Worm (Caenorhabditis elegans): ENCODE measurements around the gene nas-24.

DNA sequence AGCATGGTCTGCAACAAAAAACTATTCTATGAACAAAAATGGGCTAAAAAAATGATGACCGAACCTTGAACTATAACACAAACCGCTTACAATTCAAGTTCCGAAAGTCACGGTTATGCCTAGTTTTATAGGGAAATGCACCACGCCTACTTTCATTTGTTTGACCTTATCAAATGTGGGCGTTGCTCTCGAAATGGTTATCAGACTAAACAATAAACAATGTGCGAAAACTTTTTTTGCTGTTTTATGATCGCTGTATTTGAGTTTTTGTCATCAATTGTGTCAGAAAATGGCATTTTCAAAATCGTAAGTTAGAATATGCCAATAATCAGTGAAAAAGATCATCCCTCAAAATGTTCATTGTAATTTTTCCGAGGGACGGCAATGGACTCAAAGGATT, 33.0 kb upstream of the nas-24 start, which contains the start of gene F35E12.6:
- TF ChIP-seq ztf-11 (tag; optimal IDR thresholded peaks at IDR 0.05) (no peak), ham-2 (GFP tag; optimal IDR thresholded peaks at IDR 0.05) (no peak), pha-4 (tag; optimal IDR thresholded peaks at IDR 0.05) (no peak), nhr-12 (tag; optimal IDR thresholded peaks at IDR 0.05) (no peak), mab-5 (tag; optimal IDR thresholded peaks at IDR 0.05) (no peak), mep-1 (tag; optimal IDR thresholded peaks at IDR 0.05) (no peak), blmp-1 (tag; optimal IDR thresholded peaks at IDR 0.05) (no peak), nhr-237 (tag; optimal IDR thresholded peaks at IDR 0.05) (no peak), M03D4.4 (tag; optimal IDR thresholded peaks at IDR 0.05) (no peak), bed-3 (GFP tag; optimal IDR thresholded peaks at IDR 0.05) (no peak), unc-62 (GFP tag; optimal IDR thresholded peaks at IDR 0.05) (no peak)
